Worm (Caenorhabditis elegans) whole organism, late embryonic: ENCODE measurements around the gene bmk-1.

Experiments
- C08G9.2 ChIP-seq: sonication (generic microtip); optimal IDR thresholded peaks from 2 replicates; lab custom pipeline; 2016; ENCODE audit warnings: mild to moderate bottlenecking, missing genetic modification characterization, moderate library complexity, missing compliant biosample characterization
- C38D4.7 ChIP-seq: fragments of 200-800 bp; sonication (Bioruptor generic); optimal IDR thresholded peaks from 2 replicates; lab custom pipeline; 2018; ENCODE audit warnings: mild to moderate bottlenecking, missing genetic modification characterization, moderate library complexity, missing compliant biosample characterization
- T23F11.4 ChIP-seq: fragments of 200-800 bp; sonication (Bioruptor generic); optimal IDR thresholded peaks from 2 replicates; lab custom pipeline; 2018; ENCODE audit warnings: mild to moderate bottlenecking, missing genetic modification characterization, missing compliant biosample characterization
- Y22D7AL.16 ChIP-seq: sonication (generic microtip); optimal IDR thresholded peaks from 2 replicates; lab custom pipeline; 2016; ENCODE audit warnings: missing genetic modification characterization, missing compliant biosample characterization
- ama-1 ChIP-seq: fragments of 150-350 bp; optimal IDR thresholded peaks from 2 replicates; lab custom pipeline; 2014
- ceh-14 ChIP-seq: sonication (generic microtip); optimal IDR thresholded peaks from 2 replicates; lab custom pipeline; 2016; ENCODE audit warnings: missing genotype, missing genetic modification characterization, missing compliant biosample characterization
- ceh-2 ChIP-seq: sonication (generic microtip); optimal IDR thresholded peaks from 2 replicates; lab custom pipeline; 2016; ENCODE audit warnings: missing genotype, missing genetic modification characterization, missing compliant biosample characterization
- ceh-22 ChIP-seq: sonication (generic microtip); optimal IDR thresholded peaks from 2 replicates; lab custom pipeline; 2017; ENCODE audit warnings: missing biosample characterization, missing genetic modification characterization
- ceh-24 ChIP-seq: sonication (generic microtip); optimal IDR thresholded peaks from 2 replicates; lab custom pipeline; 2016; ENCODE audit warnings: mild to moderate bottlenecking, missing genetic modification characterization, missing compliant biosample characterization
- ceh-31 ChIP-seq: sonication (generic microtip); optimal IDR thresholded peaks from 2 replicates; lab custom pipeline; 2016; ENCODE audit warnings: missing genetic modification characterization, missing compliant biosample characterization
- ceh-45 ChIP-seq: fragments of 200-800 bp; sonication (Bioruptor generic); IDR thresholded peaks from 2 replicates; pipeline ENCODE4 v1.3.6; 2022; ENCODE audit warnings: missing genetic modification reagents, missing genetic modification characterization, missing compliant biosample characterization
- dmd-4 ChIP-seq: sonication (generic microtip); optimal IDR thresholded peaks from 2 replicates; lab custom pipeline; 2016; ENCODE audit warnings: borderline replicate concordance, missing genetic modification characterization, missing compliant biosample characterization
- elt-2 ChIP-seq: sonication (generic microtip); optimal IDR thresholded peaks from 2 replicates; lab custom pipeline; 2016; ENCODE audit warnings: missing genetic modification reagents, missing genetic modification characterization, missing compliant biosample characterization
- elt-4 ChIP-seq: sonication (generic microtip); optimal IDR thresholded peaks from 2 replicates; lab custom pipeline; 2016; ENCODE audit warnings: missing genetic modification characterization, missing compliant biosample characterization
- ets-4 ChIP-seq: sonication (generic microtip); optimal IDR thresholded peaks from 2 replicates; lab custom pipeline; 2016; ENCODE audit warnings: missing genetic modification characterization, missing compliant biosample characterization
- eyg-1 ChIP-seq: sonication (generic microtip); optimal IDR thresholded peaks from 2 replicates; lab custom pipeline; 2016; ENCODE audit warnings: missing genotype, missing genetic modification characterization, missing compliant biosample characterization
- fax-1 ChIP-seq: sonication (generic microtip); optimal IDR thresholded peaks from 2 replicates; lab custom pipeline; 2016; ENCODE audit warnings: missing genotype, missing genetic modification characterization, missing compliant biosample characterization
- fkh-10 ChIP-seq: fragments of 150-350 bp; optimal IDR thresholded peaks from 2 replicates; lab custom pipeline; 2014; ENCODE audit warnings: missing biosample characterization, missing genetic modification reagents, missing genetic modification characterization
- hlh-13 ChIP-seq: fragments of 200-800 bp; sonication (Bioruptor generic); optimal IDR thresholded peaks from 2 replicates; lab custom pipeline; 2018; ENCODE audit warnings: mild to moderate bottlenecking, missing genetic modification characterization, missing compliant biosample characterization
- lim-6 ChIP-seq: sonication (generic microtip); optimal IDR thresholded peaks from 2 replicates; lab custom pipeline; 2016; ENCODE audit warnings: missing genetic modification characterization, missing compliant biosample characterization
- mec-3 ChIP-seq: sonication (generic microtip); optimal IDR thresholded peaks from 2 replicates; lab custom pipeline; 2016; ENCODE audit warnings: borderline replicate concordance, missing genetic modification characterization, missing compliant biosample characterization
- odd-2 ChIP-seq: sonication (generic microtip); optimal IDR thresholded peaks from 2 replicates; lab custom pipeline; 2017; ENCODE audit warnings: antibody characterized with exemption, mild to moderate bottlenecking, missing genetic modification characterization, missing compliant biosample characterization
- pha-2 ChIP-seq: sonication (generic microtip); optimal IDR thresholded peaks from 2 replicates; lab custom pipeline; 2017; ENCODE audit warnings: mild to moderate bottlenecking, missing genetic modification characterization, missing compliant biosample characterization
- ref-2 ChIP-seq: sonication (generic microtip); optimal IDR thresholded peaks from 2 replicates; lab custom pipeline; 2016; ENCODE audit warnings: missing genetic modification characterization, missing compliant biosample characterization
- rnt-1 ChIP-seq: sonication (generic microtip); optimal IDR thresholded peaks from 2 replicates; lab custom pipeline; 2016; ENCODE audit warnings: missing genetic modification characterization, missing compliant biosample characterization
- tbx-2 ChIP-seq: sonication (generic microtip); optimal IDR thresholded peaks from 2 replicates; lab custom pipeline; 2016; ENCODE audit warnings: missing genetic modification characterization, missing compliant biosample characterization
- tbx-7 ChIP-seq: sonication (generic microtip); optimal IDR thresholded peaks from 2 replicates; lab custom pipeline; 2016; ENCODE audit warnings: missing genotype, missing genetic modification characterization, missing compliant biosample characterization
- zip-5 ChIP-seq: sonication (generic microtip); optimal IDR thresholded peaks from 2 replicates; lab custom pipeline; 2016; ENCODE audit warnings: missing genetic modification characterization, missing compliant biosample characterization
- ztf-16 ChIP-seq: sonication (generic microtip); optimal IDR thresholded peaks from 2 replicates; lab custom pipeline; 2017; ENCODE audit warnings: missing genetic modification characterization, missing compliant biosample characterization

Gene bmk-1

ce11 chrV:14460122-14460521 lies 3.3 kb upstream of the bmk-1 start:
- TF ChIP-seq C38D4.7 (GFP tag; lab: Kevin White, UChicago) (no peak), fax-1 (no peak), lim-6 (tag; lab: Kevin White, UChicago) (no peak), hlh-13 (no peak), ceh-45 (GFP tag; lab: Robert Waterston, UW) (no peak), zip-5 (no peak), ztf-16 (tag; lab: Kevin White, UChicago) (no peak), ets-4 (tag; lab: Kevin White, UChicago) (no peak), elt-2 (tag; lab: Kevin White, UChicago) (no peak), odd-2 (tag; lab: Kevin White, UChicago) (no peak)

ce11 chrV:14457070-14457469 lies 286 bp upstream of the bmk-1 start, which contains the start of gene coh-3:
coh-3 (plus strand) TSS chrV:14457422.
- TF ChIP-seq T23F11.4 (GFP tag; lab: Kevin White, UChicago) (no peak), odd-2 (tag; lab: Kevin White, UChicago) (no peak), eyg-1 (tag; lab: Kevin White, UChicago) (no peak), Y22D7AL.16 (tag; lab: Kevin White, UChicago) (no peak), ama-1 (lab: Kevin White, UChicago) (no peak), fkh-10 (GFP tag; lab: Kevin White, UChicago) (no peak)

ce11 chrV:14449397-14449796 lies 7.4 kb downstream of the bmk-1 start, which contains the start of gene F23B12.7:
F23B12.7 (plus strand) TSS chrV:14449697.
- no peak for TF ChIP-seq ceh-24 (tag; lab: Kevin White, UChicago)
- TF ChIP-seq T23F11.4 (GFP tag; lab: Kevin White, UChicago): no peak
- TF ChIP-seq rnt-1: no peak

- TF ChIP-seq fax-1: no peak
- no peak for TF ChIP-seq mec-3
- no peak for TF ChIP-seq elt-4 (tag; lab: Kevin White, UChicago)
- TF ChIP-seq dmd-4: no peak
- TF ChIP-seq zip-5: no peak
Observed at ce11 chrV:14448669-14449068, 8.1 kb downstream of the bmk-1 start.

ce11 chrV:14447240-14447763 lies 9.5 kb downstream of the bmk-1 start, which contains the start of the genes dlat-1 and fntb-1:
dlat-1 (minus strand) TSS chrV:14447290.
fntb-1 (plus strand) TSS chrV:14447651.
- TF ChIP-seq ceh-45 (GFP tag; lab: Robert Waterston, UW) (no peak), elt-2 (tag; lab: Kevin White, UChicago) (peak; percentile 89), ztf-16 (tag; lab: Kevin White, UChicago) (no peak)

- TF ChIP-seq ref-2 (tag; lab: Kevin White, UChicago): no peak
- TF ChIP-seq pha-2 (tag; lab: Kevin White, UChicago): no peak
- TF ChIP-seq ceh-22 (tag; lab: Kevin White, UChicago): no peak
Observed at ce11 chrV:14446453-14446852, 10.3 kb downstream of the bmk-1 start.

- TF ChIP-seq rnt-1 (peak; percentile 14), tbx-2 (peak; percentile 72), dmd-4 (peak; percentile 34), zip-5 (peak; percentile 23), ceh-14 (tag; lab: Kevin White, UChicago) (peak; percentile 50), tbx-7 (tag; lab: Kevin White, UChicago) (peak; percentile 25), lim-6 (tag; lab: Kevin White, UChicago) (peak; percentile 50), C08G9.2 (tag; lab: Kevin White, UChicago) (peak; percentile 68), fax-1 (peak; percentile 25), ceh-31 (tag; lab: Kevin White, UChicago) (peak; percentile 83), ceh-2 (tag; lab: Kevin White, UChicago) (peak; percentile 45)
Observed at ce11 chrV:14443471-14444015, 13.2 kb downstream of the bmk-1 start.
